Fruit fly (Drosophila melanogaster): ENCODE data around the gene CG13731.
A peak's percentile ranks its signal among the peaks of the same experiment; 100 is the strongest.

Gene CG13731

DNA sequence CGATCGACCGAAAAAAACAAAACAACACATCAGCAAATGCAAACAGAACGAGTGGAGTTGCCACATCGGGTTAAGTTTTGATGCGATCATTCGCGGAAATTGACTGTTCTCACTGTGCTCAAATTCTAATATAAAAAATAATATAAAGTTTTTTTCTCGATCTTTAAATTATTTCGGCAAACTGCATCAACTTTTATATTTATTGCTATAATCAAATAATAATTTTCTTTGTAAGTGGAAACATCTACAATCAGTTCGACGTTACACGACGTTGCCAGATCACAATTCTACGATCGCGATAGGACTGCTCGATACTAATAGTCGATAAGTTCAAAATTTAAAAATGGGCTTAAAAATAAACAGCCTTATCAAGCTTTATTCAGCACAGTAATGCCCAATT, 40.0 kb upstream of the CG13731 start, which contains the start of gene Gorab (continued):
- TF ChIP-seq CG31441 (GFP tag; IDR thresholded peaks at IDR 0.05), result peak; percentile 93
- peak; percentile 86 for TF ChIP-seq sim (GFP tag; IDR thresholded peaks at IDR 0.05)
- peak; percentile 88 for TF ChIP-seq CG10654 (GFP tag; optimal IDR thresholded peaks at IDR 0.05)
- TF ChIP-seq Opbp (GFP tag; IDR thresholded peaks at IDR 0.05; ENCODE audit: partially characterized antibody), result no peak
- peak; percentile 83 for TF ChIP-seq bowl (GFP tag; IDR thresholded peaks at IDR 0.05)
- peak; percentile 97 for TF ChIP-seq CG4404 (GFP tag; IDR thresholded peaks at IDR 0.05)
- no peak for TF ChIP-seq Trl (optimal IDR thresholded peaks at IDR 0.05)
- peak; percentile 4 for TF ChIP-seq Trl (GFP tag; optimal IDR thresholded peaks at IDR 0.05)
- TF ChIP-seq CG17912 (GFP tag; optimal IDR thresholded peaks at IDR 0.05), result peak; percentile 40
- peak; percentile 92 for TF ChIP-seq bcd (GFP tag; optimal IDR thresholded peaks at IDR 0.05)
- peak; percentile 67 for TF ChIP-seq CG8388 (GFP tag; optimal IDR thresholded peaks at IDR 0.05)
- peak; percentile 87 for TF ChIP-seq CG30020 (tag; optimal IDR thresholded peaks at IDR 0.05)
- no peak for TF ChIP-seq CG7745 (tag; optimal IDR thresholded peaks at IDR 0.05)
- TF ChIP-seq CG6765 (GFP tag; optimal IDR thresholded peaks at IDR 0.05), result no peak
- peak; percentile 87 for TF ChIP-seq fd96Cb (tag; optimal IDR thresholded peaks at IDR 0.05)
- TF ChIP-seq Eip74EF (GFP tag; optimal IDR thresholded peaks at IDR 0.05), result peak in 1 of 2 experiments; percentile 16
- TF ChIP-seq pum (GFP tag; optimal IDR thresholded peaks at IDR 0.05), result peak; percentile 60
- peak; percentile 96 for TF ChIP-seq CG10366 (GFP tag; IDR thresholded peaks at IDR 0.05)
- peak; percentile 60 for TF ChIP-seq CG15011 (GFP tag; optimal IDR thresholded peaks at IDR 0.05)
- TF ChIP-seq CG13424 (tag; optimal IDR thresholded peaks at IDR 0.05), result peak; percentile 87
- peak; percentile 85 for TF ChIP-seq CG10267 (tag; optimal IDR thresholded peaks at IDR 0.05)
- TF ChIP-seq CG5245 (GFP tag; optimal IDR thresholded peaks at IDR 0.05), result peak; percentile 74
- TF ChIP-seq CG7556 (GFP tag; optimal IDR thresholded peaks at IDR 0.05), result peak; percentile 47
- TF ChIP-seq Awh (GFP tag; IDR thresholded peaks at IDR 0.05), result peak; percentile 91
- peak; percentile 88 for TF ChIP-seq tin (GFP tag; optimal IDR thresholded peaks at IDR 0.05)
- TF ChIP-seq CG14860 (GFP tag; IDR thresholded peaks at IDR 0.05; ENCODE audit: partially characterized antibody), result peak; percentile 38; the same call in 1 of the 3 replicates
- peak; percentile 93 for TF ChIP-seq B-H1 (GFP tag; IDR thresholded peaks at IDR 0.05)
- TF ChIP-seq HHEX (GFP tag; optimal IDR thresholded peaks at IDR 0.05), result peak; percentile 79
- TF ChIP-seq CG3847 (GFP tag; IDR thresholded peaks at IDR 0.05), result peak; percentile 95
- TF ChIP-seq CG9932 (GFP tag; IDR thresholded peaks at IDR 0.05), result peak; percentile 97
- TF ChIP-seq CG14710 (tag; optimal IDR thresholded peaks at IDR 0.05), result peak; percentile 94
- TF ChIP-seq grn (GFP tag; optimal IDR thresholded peaks at IDR 0.05), result peak; percentile 77
- TF ChIP-seq CG1603 (tag; optimal IDR thresholded peaks at IDR 0.05), result no peak
- peak; percentile 53 for TF ChIP-seq Nf-YB (GFP tag; optimal IDR thresholded peaks at IDR 0.05)
- peak; percentile 84 for TF ChIP-seq CG5953 (GFP tag; IDR thresholded peaks at IDR 0.05)
- TF ChIP-seq ash1 (GFP tag; optimal IDR thresholded peaks at IDR 0.05), result no peak
- TF ChIP-seq Hsf (GFP tag; optimal IDR thresholded peaks at IDR 0.05), result peak; percentile 93
- TF ChIP-seq CG10959 (GFP tag; IDR thresholded peaks at IDR 0.05), result peak; percentile 94
- TF ChIP-seq Ets97D (GFP tag; optimal IDR thresholded peaks at IDR 0.05), result peak; percentile 82
- peak; percentile 60 for TF ChIP-seq CG7928 (GFP tag; optimal IDR thresholded peaks at IDR 0.05)
- peak; percentile 99 for TF ChIP-seq CG7357 (GFP tag; IDR thresholded peaks at IDR 0.05)
- TF ChIP-seq Dad (GFP tag; optimal IDR thresholded peaks at IDR 0.05), result peak; percentile 73
- peak; percentile 89 for TF ChIP-seq CG32767 (GFP tag; IDR thresholded peaks at IDR 0.05)
- no peak for TF ChIP-seq p53 (GFP tag; optimal IDR thresholded peaks at IDR 0.05)
- TF ChIP-seq Gug (GFP tag; IDR thresholded peaks at IDR 0.05), result peak; percentile 92
- TF ChIP-seq pnt (GFP tag; optimal IDR thresholded peaks at IDR 0.05), result peak; percentile 46
- peak; percentile 84 for TF ChIP-seq Bteb2 (GFP tag; optimal IDR thresholded peaks at IDR 0.05)
- peak; percentile 67 for TF ChIP-seq Hmr (GFP tag; optimal IDR thresholded peaks at IDR 0.05)
- peak; percentile 87 for TF ChIP-seq Atf6 (GFP tag; IDR thresholded peaks at IDR 0.05)
- peak; percentile 87 for TF ChIP-seq CG15269 (tag; optimal IDR thresholded peaks at IDR 0.05)
- TF ChIP-seq Neu2 (GFP tag; optimal IDR thresholded peaks at IDR 0.05; ENCODE audit: borderline replicate concordance), result no peak
